Worm (Caenorhabditis elegans): ENCODE measurements around the gene C06A6.4.
A peak's percentile ranks its signal among the peaks of the same experiment; 100 is the strongest.

C06A6.4 gene

ce11 chrIV:7836491-7836890, 7.4 kb upstream of the C06A6.4 start:
- TF ChIP-seq F10E7.11 (tag; optimal IDR thresholded peaks at IDR 0.05) (no peak), D2030.7 (GFP tag; IDR thresholded peaks at IDR 0.05) (no peak), dox-1 (GFP tag; IDR thresholded peaks at IDR 0.05) (no peak), akir-1 (GFP tag; optimal IDR thresholded peaks at IDR 0.05) (no peak), repo-1 (tag; optimal IDR thresholded peaks at IDR 0.05) (no peak), Y67H2A.10 (GFP tag; conservative IDR thresholded peaks at IDR 0.05) (no peak), B0035.1 (tag; optimal IDR thresholded peaks at IDR 0.05) (no peak), lin-54 (GFP tag; optimal IDR thresholded peaks at IDR 0.05) (no peak), F37B4.10 (GFP tag; IDR thresholded peaks at IDR 0.05) (no peak)

ce11 chrIV:7836030-7836429, 6.9 kb upstream of the C06A6.4 start:
- TF ChIP-seq ccch-3 (GFP tag; optimal IDR thresholded peaks at IDR 0.05) (no peak), attf-5 (GFP tag; optimal IDR thresholded peaks at IDR 0.05) (no peak), akir-1 (GFP tag; optimal IDR thresholded peaks at IDR 0.05) (no peak), F39B2.1 (GFP tag; IDR thresholded peaks at IDR 0.05) (no peak), ztf-22 (GFP tag; optimal IDR thresholded peaks at IDR 0.05) (no peak), unc-130 (GFP tag; optimal IDR thresholded peaks at IDR 0.05) (no peak), tbx-9 (tag; optimal IDR thresholded peaks at IDR 0.05; ENCODE audit: borderline replicate concordance) (no peak), chd-7 (tag; optimal IDR thresholded peaks at IDR 0.05) (no peak), nhr-120 (GFP tag; IDR thresholded peaks at IDR 0.05) (no peak), ceh-91 (GFP tag; IDR thresholded peaks at IDR 0.05) (no peak), ceh-27 (GFP tag; optimal IDR thresholded peaks at IDR 0.05) (no peak), nfya-1 (tag; optimal IDR thresholded peaks at IDR 0.05; ENCODE audit: borderline replicate concordance, insufficient read depth) (no peak), rcor-1 (GFP tag; IDR thresholded peaks at IDR 0.05) (no peak), F33H1.4 (GFP tag; IDR thresholded peaks at IDR 0.05) (no peak), ets-4 (GFP tag; optimal IDR thresholded peaks at IDR 0.05) (no peak), F23B12.7 (tag; optimal IDR thresholded peaks at IDR 0.05; ENCODE audit: insufficient read depth) (no peak), B0336.3 (GFP tag; IDR thresholded peaks at IDR 0.05) (no peak), Y56A3A.18 (GFP tag; IDR thresholded peaks at IDR 0.05) (no peak)

ce11 chrIV:7834625-7835228, 5.6 kb upstream of the C06A6.4 start, which contains the start of gene erp-44.2:
TSS of gene erp-44.2 (minus strand) at chrIV:7834675.
- TF ChIP-seq F57A8.1 (GFP tag; optimal IDR thresholded peaks at IDR 0.05) = no peak
- TF ChIP-seq sea-2 (GFP tag; IDR thresholded peaks at IDR 0.05) = no peak
- no peak for TF ChIP-seq unc-130 (GFP tag; optimal IDR thresholded peaks at IDR 0.05)
- TF ChIP-seq mxl-1 (tag; optimal IDR thresholded peaks at IDR 0.05) = no peak
- no peak for TF ChIP-seq C17E4.6 (GFP tag; IDR thresholded peaks at IDR 0.05)
- no peak for TF ChIP-seq Y95B8A.8 (GFP tag; IDR thresholded peaks at IDR 0.05)
- no peak for TF ChIP-seq somi-1 (GFP tag; optimal IDR thresholded peaks at IDR 0.05)

ce11 chrIV:7830151-7830550, 1.1 kb upstream of the C06A6.4 start, which contains the start of gene mvb-12:
TSS of gene mvb-12 (plus strand) at chrIV:7830525.
- TF ChIP-seq gei-17 (GFP tag; optimal IDR thresholded peaks at IDR 0.05) (no peak), ccch-3 (GFP tag; optimal IDR thresholded peaks at IDR 0.05) (no peak), hmg-20 (GFP tag; IDR thresholded peaks at IDR 0.05) (no peak), rec-8 (tag; optimal IDR thresholded peaks at IDR 0.05) (no peak), madf-8 (GFP tag; conservative IDR thresholded peaks at IDR 0.05) (no peak), K12H6.12 (tag; optimal IDR thresholded peaks at IDR 0.05) (no peak), cebp-1 (GFP tag; IDR thresholded peaks at IDR 0.05) (peak; percentile 22; the same call in 1 of the 2 replicates), cebp-1 (tag; optimal IDR thresholded peaks at IDR 0.05) (peak; percentile 79), let-607 (tag; optimal IDR thresholded peaks at IDR 0.05) (peak in 1 of 2 experiments; percentile 4), mcd-1 (GFP tag; IDR thresholded peaks at IDR 0.05) (0 out of 2 replicates have a peak, but pooled peaks have one; percentile 20), snpc-3.4 (tag; optimal IDR thresholded peaks at IDR 0.05) (no peak), nfyb-1 (GFP tag; IDR thresholded peaks at IDR 0.05) (0 out of 2 replicates have a peak, but pooled peaks have one; percentile 20), attf-5 (GFP tag; optimal IDR thresholded peaks at IDR 0.05) (peak; percentile 19), F23B12.7 (tag; optimal IDR thresholded peaks at IDR 0.05; ENCODE audit: insufficient read depth) (no peak), ZK185.1 (tag; optimal IDR thresholded peaks at IDR 0.05; ENCODE audit: poor library complexity, severe bottlenecking) (no peak)
